Fruit fly (Drosophila melanogaster): ENCODE data around the gene Sld5.

Sld5 gene

DNA sequence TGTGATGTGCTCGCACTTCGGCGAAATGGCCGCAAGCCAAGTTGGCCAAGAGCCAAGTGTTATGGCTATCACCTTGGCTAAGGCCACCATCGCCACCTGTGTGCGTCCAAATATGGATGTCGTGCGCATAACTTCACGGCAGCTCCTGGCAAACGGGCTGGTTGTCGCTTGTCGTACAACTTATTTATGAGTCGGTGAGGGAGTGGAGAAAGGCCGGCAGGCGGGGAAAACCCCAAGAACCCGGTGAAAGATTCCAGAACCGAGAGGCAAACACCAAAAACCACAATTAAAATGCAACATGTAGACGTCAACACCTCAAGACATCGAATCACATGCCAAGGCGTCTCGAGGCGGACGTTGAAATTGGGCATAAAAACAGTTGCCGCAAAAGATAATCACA lies 44.1 kb downstream of the Sld5 start:
- TF ChIP-seq ey (GFP tag; optimal IDR thresholded peaks at IDR 0.05) (no peak), dsf (GFP tag; optimal IDR thresholded peaks at IDR 0.05; ENCODE audit: borderline replicate concordance) (no peak), CG32264 (GFP tag; optimal IDR thresholded peaks at IDR 0.05) (no peak), Myc (optimal IDR thresholded peaks at IDR 0.05) (no peak), CrebA (GFP tag; optimal IDR thresholded peaks at IDR 0.05; ENCODE audit: borderline replicate concordance) (no peak), Rel (GFP tag; optimal IDR thresholded peaks at IDR 0.05) (no peak), Rel (tag; optimal IDR thresholded peaks at IDR 0.05) (peak; percentile 67)

DNA sequence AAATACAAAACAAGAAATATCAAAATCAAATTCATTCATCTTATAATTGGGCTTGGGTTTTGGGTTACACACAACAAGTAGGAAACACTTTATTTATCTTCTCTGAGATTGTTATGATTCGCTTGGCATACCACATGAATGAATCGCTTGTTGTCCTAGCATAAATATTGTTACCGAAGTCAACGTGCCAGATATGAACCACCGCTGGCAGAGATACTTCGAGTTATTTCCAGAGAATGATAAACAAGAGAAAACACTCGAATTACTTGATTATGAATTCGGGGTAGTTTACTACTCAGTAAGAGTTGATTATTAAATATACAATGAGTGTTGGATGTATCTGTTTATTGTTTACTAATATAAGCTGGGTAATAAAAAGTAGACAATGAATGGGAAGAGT lies 44.8 kb downstream of the Sld5 start:
- TF ChIP-seq Sp1 (GFP tag; optimal IDR thresholded peaks at IDR 0.05) (no peak), Jra (GFP tag; optimal IDR thresholded peaks at IDR 0.05) (no peak), pan (optimal IDR thresholded peaks at IDR 0.05) (no peak), CG32264 (GFP tag; optimal IDR thresholded peaks at IDR 0.05) (no peak), rgr (GFP tag; optimal IDR thresholded peaks at IDR 0.05) (no peak), psq (GFP tag; optimal IDR thresholded peaks at IDR 0.05) (no peak), foxo (GFP tag; optimal IDR thresholded peaks at IDR 0.05) (no peak)

DNA sequence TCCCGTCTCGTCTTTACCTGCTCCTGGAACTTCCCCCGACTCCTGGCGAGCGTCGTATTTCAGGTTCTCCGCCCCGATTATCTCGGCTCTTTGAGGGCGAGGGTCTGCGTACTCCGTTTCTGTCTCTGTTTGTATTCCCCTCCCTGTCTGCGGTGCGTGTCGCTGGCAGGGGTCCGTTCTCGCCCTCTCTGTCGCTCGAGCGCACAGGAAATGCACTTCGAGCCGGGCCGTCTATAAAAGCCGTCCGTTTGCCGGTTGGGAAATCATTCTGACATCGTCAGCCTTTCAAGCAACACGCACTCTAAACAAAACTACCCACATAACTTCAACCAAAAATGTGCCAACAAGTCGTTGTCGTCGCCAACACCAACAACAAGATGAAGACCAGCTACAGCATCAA lies 45.7 kb downstream of the Sld5 start:
- peak; percentile 44 for TF ChIP-seq Vsx2 (GFP tag; optimal IDR thresholded peaks at IDR 0.05; ENCODE audit: partially characterized antibody)
- peak; percentile 11 for TF ChIP-seq br (GFP tag; optimal IDR thresholded peaks at IDR 0.05)
- TF ChIP-seq Hr78 (GFP tag; optimal IDR thresholded peaks at IDR 0.05), result no peak
- peak; percentile 28 for TF ChIP-seq fru (GFP tag; optimal IDR thresholded peaks at IDR 0.05)
- no peak for TF ChIP-seq GATAd (GFP tag; optimal IDR thresholded peaks at IDR 0.05)
- peak; percentile 17 for TF ChIP-seq Sp1 (GFP tag; optimal IDR thresholded peaks at IDR 0.05)
- TF ChIP-seq CrebA (GFP tag; optimal IDR thresholded peaks at IDR 0.05; ENCODE audit: borderline replicate concordance), result peak; percentile 33
- no peak for TF ChIP-seq Rel (GFP tag; optimal IDR thresholded peaks at IDR 0.05)
- peak; percentile 40 for TF ChIP-seq Rel (tag; optimal IDR thresholded peaks at IDR 0.05)
- TF ChIP-seq Hr83 (GFP tag; optimal IDR thresholded peaks at IDR 0.05; ENCODE audit: poor library complexity, severe bottlenecking), result peak; percentile 2
- TF ChIP-seq Dif (GFP tag; optimal IDR thresholded peaks at IDR 0.05; ENCODE audit: partially characterized antibody), result peak; percentile 57
- peak; percentile 8 for TF ChIP-seq woc (GFP tag; optimal IDR thresholded peaks at IDR 0.05)
- no peak for TF ChIP-seq CG32264 (GFP tag; optimal IDR thresholded peaks at IDR 0.05)

DNA sequence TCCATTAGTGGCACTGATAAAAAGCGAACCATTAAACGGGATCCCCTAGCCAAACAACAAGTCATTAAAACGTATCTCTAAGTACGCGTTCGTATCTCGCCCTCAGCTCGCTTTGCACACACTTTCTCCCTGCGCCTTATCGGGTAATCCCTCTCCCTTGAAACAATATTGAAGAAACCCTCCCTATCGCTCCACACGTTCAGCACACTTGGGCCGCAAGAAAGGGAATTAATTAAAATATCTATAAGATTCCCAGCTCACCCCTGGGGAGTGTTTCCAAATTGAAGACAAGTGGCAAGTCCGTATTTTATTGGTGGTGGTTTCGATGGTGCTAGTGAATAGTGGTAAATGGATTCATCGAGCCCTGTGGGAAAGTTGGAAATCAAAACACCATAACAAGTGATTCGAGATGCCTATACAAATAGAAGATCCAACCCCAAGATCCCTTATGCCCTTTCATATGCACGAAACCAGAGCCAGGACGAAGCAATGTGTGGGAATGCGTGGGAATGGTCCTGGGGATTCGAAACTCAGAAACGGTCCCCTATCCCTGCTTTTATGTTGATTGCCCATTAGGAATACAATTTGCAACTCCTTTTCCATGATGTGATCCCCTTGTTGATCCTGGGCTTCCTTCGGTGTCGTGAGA lies 46.5 kb downstream of the Sld5 start:
- no peak for TF ChIP-seq Rel (GFP tag; optimal IDR thresholded peaks at IDR 0.05)
- no peak for TF ChIP-seq Rel (tag; optimal IDR thresholded peaks at IDR 0.05)
- TF ChIP-seq ey (GFP tag; optimal IDR thresholded peaks at IDR 0.05), result no peak
- no peak for TF ChIP-seq Myc (optimal IDR thresholded peaks at IDR 0.05)
- no peak for TF ChIP-seq jim (GFP tag; optimal IDR thresholded peaks at IDR 0.05)

DNA sequence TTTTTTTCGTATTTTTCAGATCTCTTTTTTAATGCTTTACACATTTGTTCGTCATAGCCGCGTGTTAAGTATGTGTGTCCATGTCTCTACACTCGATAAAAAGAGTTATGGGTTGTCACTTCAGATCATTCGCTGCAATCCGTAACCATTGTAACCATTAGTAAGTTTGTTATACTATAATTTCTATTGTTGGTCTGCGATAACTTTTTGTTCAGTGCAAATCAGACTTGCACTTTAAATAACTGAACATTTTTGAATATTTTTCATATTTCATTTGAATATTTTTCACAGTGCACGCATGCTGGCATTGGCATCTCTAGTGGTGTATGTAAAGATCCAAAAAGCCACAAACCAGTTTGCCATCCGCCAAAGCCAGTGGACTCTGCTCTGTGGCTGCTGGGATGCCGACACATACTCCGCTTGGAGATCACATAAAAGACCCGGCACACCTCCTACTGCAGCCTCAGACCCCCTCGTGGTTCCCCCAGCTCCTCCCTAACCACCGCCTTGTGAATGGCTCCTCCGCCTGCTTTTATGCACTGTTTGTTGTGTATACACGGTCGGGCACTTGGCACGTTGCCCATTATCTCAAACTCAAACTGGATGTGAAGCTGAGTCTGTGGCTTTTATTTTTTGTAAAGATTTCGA lies 47.3 kb downstream of the Sld5 start:
- peak; percentile 98 for TF ChIP-seq OdsH (GFP tag; optimal IDR thresholded peaks at IDR 0.05)
- no peak for TF ChIP-seq jim (GFP tag; optimal IDR thresholded peaks at IDR 0.05)
- no peak for TF ChIP-seq Myc (optimal IDR thresholded peaks at IDR 0.05)
- TF ChIP-seq Dfd (GFP tag; optimal IDR thresholded peaks at IDR 0.05), result no peak
- no peak for TF ChIP-seq Hr78 (GFP tag; optimal IDR thresholded peaks at IDR 0.05)
- peak; percentile 98 for TF ChIP-seq fru (GFP tag; optimal IDR thresholded peaks at IDR 0.05)
- TF ChIP-seq Hr83 (GFP tag; optimal IDR thresholded peaks at IDR 0.05; ENCODE audit: poor library complexity, severe bottlenecking), result peak; percentile 30
- TF ChIP-seq tai (GFP tag; optimal IDR thresholded peaks at IDR 0.05), result peak; percentile 88
- TF ChIP-seq woc (GFP tag; optimal IDR thresholded peaks at IDR 0.05), result peak; percentile 98
- TF ChIP-seq ey (GFP tag; optimal IDR thresholded peaks at IDR 0.05), result peak; percentile 98
- no peak for TF ChIP-seq dl (GFP tag; optimal IDR thresholded peaks at IDR 0.05; ENCODE audit: insufficient read depth in 1 of 2, partially characterized antibody in 2 of 2)
- TF ChIP-seq CG32264 (GFP tag; optimal IDR thresholded peaks at IDR 0.05), result peak; percentile 96
- peak; percentile 97 for TF ChIP-seq HLH106 (tag; optimal IDR thresholded peaks at IDR 0.05)
- TF ChIP-seq Hnf4 (GFP tag; optimal IDR thresholded peaks at IDR 0.05), result peak; percentile 95
- TF ChIP-seq Sp1 (GFP tag; optimal IDR thresholded peaks at IDR 0.05), result peak; percentile 97
- no peak for TF ChIP-seq lola (GFP tag; optimal IDR thresholded peaks at IDR 0.05)
- no peak for TF ChIP-seq GATAd (GFP tag; optimal IDR thresholded peaks at IDR 0.05)
- peak; percentile 68 for TF ChIP-seq Dif (GFP tag; optimal IDR thresholded peaks at IDR 0.05; ENCODE audit: partially characterized antibody)
- TF ChIP-seq foxo (GFP tag; optimal IDR thresholded peaks at IDR 0.05), result peak; percentile 88 to 97
- TF ChIP-seq N (GFP tag; optimal IDR thresholded peaks at IDR 0.05), result no peak
- peak; percentile 39 for TF ChIP-seq CrebA (GFP tag; optimal IDR thresholded peaks at IDR 0.05; ENCODE audit: borderline replicate concordance)
- TF ChIP-seq Abd-B (GFP tag; optimal IDR thresholded peaks at IDR 0.05), result no peak
- peak; percentile 98 for TF ChIP-seq h (GFP tag; optimal IDR thresholded peaks at IDR 0.05)
- TF ChIP-seq rgr (GFP tag; optimal IDR thresholded peaks at IDR 0.05), result peak; percentile 97
- TF ChIP-seq sage (GFP tag; optimal IDR thresholded peaks at IDR 0.05), result peak; percentile 93
- no peak for TF ChIP-seq Vsx2 (GFP tag; optimal IDR thresholded peaks at IDR 0.05; ENCODE audit: partially characterized antibody)
- TF ChIP-seq br (GFP tag; optimal IDR thresholded peaks at IDR 0.05), result peak; percentile 97
- peak; percentile 96 for TF ChIP-seq Rel (GFP tag; optimal IDR thresholded peaks at IDR 0.05)
- peak; percentile 68 for TF ChIP-seq Rel (tag; optimal IDR thresholded peaks at IDR 0.05)
- TF ChIP-seq usp (GFP tag; optimal IDR thresholded peaks at IDR 0.05), result no peak
- TF ChIP-seq Jra (GFP tag; optimal IDR thresholded peaks at IDR 0.05), result peak; percentile 86
- TF ChIP-seq brk (GFP tag; optimal IDR thresholded peaks at IDR 0.05), result peak; percentile 93
- TF ChIP-seq dmrt93B (GFP tag; optimal IDR thresholded peaks at IDR 0.05), result peak; percentile 95
- peak; percentile 94 for TF ChIP-seq psq (GFP tag; optimal IDR thresholded peaks at IDR 0.05)

All from whole organism, wandering third instar larva.